Worm (Caenorhabditis elegans) whole organism, L4/young adult: ENCODE data around the gene ZK632.11.

Experiments used
- W03F9.2 ChIP-seq: fragments of 150-350 bp; optimal IDR thresholded peaks from 2 replicates; lab custom pipeline; 2014; ENCODE audit warnings: missing biosample characterization, missing genetic modification characterization
- dao-5 ChIP-seq: sonication (generic microtip); optimal IDR thresholded peaks from 2 replicates; lab custom pipeline; 2016; ENCODE audit warnings: missing genotype, missing genetic modification characterization, moderate library complexity, missing compliant biosample characterization
- him-1 ChIP-seq: sonication (generic microtip); optimal IDR thresholded peaks from 2 replicates; lab custom pipeline; 2016; ENCODE audit warnings: missing genotype, missing genetic modification reagents, missing genetic modification characterization, missing compliant biosample characterization

- TF ChIP-seq him-1 = peak; percentile 50
- no peak for TF ChIP-seq W03F9.2
- TF ChIP-seq dao-5 (tag; lab: Kevin White, UChicago) = peak; percentile 28
Measured at ce11 chrIII:9861470-9862342, 34.0 kb downstream of the ZK632.11 start.
